Worm (Caenorhabditis elegans): ENCODE results near the gene T25B9.3.

DNA sequence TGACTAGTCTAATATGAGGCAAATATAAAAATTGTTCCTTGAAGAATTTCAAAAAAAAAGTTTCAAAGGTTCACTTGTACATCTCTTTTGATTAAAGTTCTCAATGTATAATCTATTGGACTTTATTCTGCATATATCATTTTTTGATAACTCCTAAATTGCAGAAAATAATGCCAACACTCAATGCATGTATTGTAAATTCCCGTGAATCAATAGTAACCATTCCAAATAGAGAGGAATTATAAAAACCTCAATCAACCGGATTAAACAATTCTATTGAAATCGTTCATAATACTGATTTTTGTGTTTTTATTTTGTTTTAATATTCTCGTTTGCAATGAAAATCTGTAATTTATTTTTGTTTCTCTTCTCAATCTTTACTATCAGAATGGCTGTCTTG, 20.5 kb downstream of the T25B9.3 start, which contains the start of gene T25B9.12:
- TF ChIP-seq nhr-129 (tag; optimal IDR thresholded peaks at IDR 0.05), result no peak
- no peak for TF ChIP-seq alr-1 (tag; optimal IDR thresholded peaks at IDR 0.05)
- TF ChIP-seq nhr-25 (tag; optimal IDR thresholded peaks at IDR 0.05), result no peak
- no peak for TF ChIP-seq mdl-1 (tag; optimal IDR thresholded peaks at IDR 0.05)
- TF ChIP-seq dmd-4 (tag; optimal IDR thresholded peaks at IDR 0.05), result no peak
- no peak for TF ChIP-seq ztf-4 (tag; optimal IDR thresholded peaks at IDR 0.05)
